Fruit fly (Drosophila melanogaster) whole organism, embryonic: ENCODE results near the gene CG7367.

Experiments used
- Awh ChIP-seq: fragments of 200-800 bp; sonication (Bioruptor generic); IDR thresholded peaks from 2 replicates; pipeline ENCODE4, ENCODE4 v1.3.6; 2022; ENCODE audit warnings: missing biosample characterization, missing genetic modification characterization
- BEAF-32 ChIP-seq: fragments of 200-800 bp; sonication (Bioruptor generic); optimal IDR thresholded peaks from 3 replicates; lab custom pipeline; 2017; ENCODE audit warnings: missing biosample characterization, missing genetic modification characterization, mild to moderate bottlenecking, moderate library complexity, missing genetic modification reagents
- CG11695 ChIP-seq: fragments of 200-800 bp; sonication (Bioruptor generic); IDR thresholded peaks from 3 replicates; pipeline ENCODE4 v1.3.6; 2022; ENCODE audit warnings: missing biosample characterization, missing genetic modification characterization
- CG12071 ChIP-seq: fragments of 200-800 bp; sonication (Bioruptor generic); optimal IDR thresholded peaks from 3 replicates; lab custom pipeline; 2018; ENCODE audit warnings: missing biosample characterization, mild to moderate bottlenecking, missing genetic modification characterization
- CG12104 ChIP-seq: fragments of 200-800 bp; sonication (Bioruptor generic); optimal IDR thresholded peaks from 3 replicates; lab custom pipeline; 2016; ENCODE audit warnings: missing biosample characterization, missing genetic modification characterization
- CG13624 ChIP-seq: fragments of 200-800 bp; sonication (Bioruptor generic); optimal IDR thresholded peaks from 2 replicates; lab custom pipeline; 2016; ENCODE audit warnings: missing biosample characterization, missing genetic modification characterization
- CG14441 ChIP-seq: fragments of 200-800 bp; sonication (Bioruptor generic); IDR thresholded peaks from 2 replicates; pipeline ENCODE4 v1.3.6; 2022; ENCODE audit warnings: missing biosample characterization, missing genetic modification characterization
- CG14667 ChIP-seq: fragments of 200-800 bp; sonication (Bioruptor generic); IDR thresholded peaks from 2 replicates; pipeline ENCODE4 v1.3.6; 2022; ENCODE audit warnings: missing biosample characterization, missing genetic modification characterization
- CG15269 ChIP-seq: fragments of 200-800 bp; sonication (Bioruptor generic); optimal IDR thresholded peaks from 2 replicates; lab custom pipeline; 2018; ENCODE audit warnings: missing biosample characterization, mild to moderate bottlenecking, missing genetic modification characterization, moderate library complexity
- CG1529 ChIP-seq: fragments of 200-800 bp; sonication (Bioruptor generic); optimal IDR thresholded peaks from 3 replicates; lab custom pipeline; 2018; ENCODE audit warnings: missing biosample characterization, missing genetic modification characterization
- CG15696 ChIP-seq: fragments of 200-800 bp; sonication (Bioruptor generic); optimal IDR thresholded peaks from 2 replicates; lab custom pipeline; 2019; ENCODE audit warnings: missing biosample characterization, mild to moderate bottlenecking, missing genetic modification characterization, moderate library complexity
- CG1603 ChIP-seq: fragments of 200-800 bp; sonication (Bioruptor generic); optimal IDR thresholded peaks from 2 replicates; lab custom pipeline; 2019; ENCODE audit warnings: missing biosample characterization, mild to moderate bottlenecking, missing genetic modification characterization, moderate library complexity
- CG16779 ChIP-seq: fragments of 200-800 bp; sonication (Bioruptor generic); IDR thresholded peaks from 2 replicates; pipeline ENCODE4 v1.3.6; 2022; ENCODE audit warnings: missing biosample characterization, missing genetic modification characterization
- CG16813 ChIP-seq: fragments of 200-800 bp; sonication (Bioruptor generic); IDR thresholded peaks from 3 replicates; pipeline ENCODE4 v1.3.6; 2022; ENCODE audit warnings: missing biosample characterization, missing genetic modification characterization; ENCODE audit not compliant: partially characterized antibody
- CG34224 ChIP-seq: fragments of 200-800 bp; sonication (Bioruptor generic); IDR thresholded peaks from 3 replicates; pipeline ENCODE4 v1.3.6; 2022; ENCODE audit warnings: missing biosample characterization, missing genetic modification characterization; ENCODE audit not compliant: partially characterized antibody
- CG6254 ChIP-seq: fragments of 200-800 bp; sonication (Bioruptor generic); optimal IDR thresholded peaks from 3 replicates; lab custom pipeline; 2017; ENCODE audit warnings: mild to moderate bottlenecking, missing biosample characterization, missing genetic modification reagents, missing genetic modification characterization
- CG6272 ChIP-seq: fragments of 200-800 bp; sonication (Bioruptor generic); IDR thresholded peaks from 2 replicates; pipeline ENCODE4 v1.3.6; 2022; ENCODE audit warnings: missing biosample characterization, missing genetic modification characterization
- CG7271 ChIP-seq: fragments of 200-800 bp; sonication (Bioruptor generic); optimal IDR thresholded peaks from 2 replicates; lab custom pipeline; 2018; ENCODE audit warnings: missing biosample characterization, mild to moderate bottlenecking, missing genetic modification characterization, moderate library complexity
- CG7786 ChIP-seq: fragments of 200-800 bp; sonication (Bioruptor generic); optimal IDR thresholded peaks from 2 replicates; lab custom pipeline; 2016; ENCODE audit warnings: missing biosample characterization, missing genetic modification characterization
- CG8388 ChIP-seq: fragments of 200-800 bp; sonication (Bioruptor generic); optimal IDR thresholded peaks from 2 replicates; lab custom pipeline; 2019; ENCODE audit warnings: missing biosample characterization, mild to moderate bottlenecking, missing genetic modification characterization, moderate library complexity
- CG8924 ChIP-seq: fragments of 200-800 bp; optimal IDR thresholded peaks from 3 replicates; lab custom pipeline; 2019; ENCODE audit warnings: missing biosample characterization, mild to moderate bottlenecking, missing genetic modification characterization, moderate library complexity
- CG9609 ChIP-seq: fragments of 200-800 bp; sonication (Bioruptor generic); optimal IDR thresholded peaks from 3 replicates; lab custom pipeline; 2016; ENCODE audit warnings: missing biosample characterization, missing genetic modification characterization
- CG9727 ChIP-seq: fragments of 200-800 bp; sonication (Bioruptor generic); optimal IDR thresholded peaks from 3 replicates; lab custom pipeline; 2017; ENCODE audit warnings: missing biosample characterization, mild to moderate bottlenecking, missing genetic modification characterization
- Gsc ChIP-seq: fragments of 200-800 bp; sonication (Bioruptor generic); IDR thresholded peaks from 2 replicates; pipeline ENCODE4 v1.3.6; 2022; ENCODE audit warnings: missing biosample characterization, missing genetic modification characterization
- Gug ChIP-seq: fragments of 200-800 bp; sonication (Bioruptor generic); IDR thresholded peaks from 4 replicates; pipeline ENCODE4 v1.3.6; 2022; ENCODE audit warnings: missing biosample characterization, missing genetic modification characterization
- HLH4C ChIP-seq: fragments of 200-800 bp; sonication (Bioruptor generic); IDR thresholded peaks from 3 replicates; pipeline ENCODE4 v1.3.6; 2022; ENCODE audit warnings: missing biosample characterization, missing genetic modification characterization; ENCODE audit not compliant: partially characterized antibody
- Hey ChIP-seq: fragments of 200-800 bp; sonication (Bioruptor generic); optimal IDR thresholded peaks from 3 replicates; lab custom pipeline; 2018; ENCODE audit warnings: missing biosample characterization, mild to moderate bottlenecking, missing genetic modification characterization
- Hmr ChIP-seq: fragments of 200-800 bp; sonication (Bioruptor generic); optimal IDR thresholded peaks from 3 replicates; lab custom pipeline; 2017; ENCODE audit warnings: mild to moderate bottlenecking, missing biosample characterization, missing genetic modification reagents, missing genetic modification characterization
- Hr51 ChIP-seq, 2 experiments: fragments of 200-800 bp; sonication (Bioruptor generic); optimal IDR thresholded peaks; 2 replicates in 1 of 2; 3 replicates in 1 of 2; lab custom pipeline; 2016 to 2018; ENCODE audit warnings: missing biosample characterization in 2 of 2, missing genetic modification characterization in 2 of 2, mild to moderate bottlenecking in 1 of 2, moderate library complexity in 1 of 2
- Hr78 ChIP-seq, 2 experiments: fragments of 200-800 bp in 1 of 2; fragments of >200 bp in 1 of 2; sonication (Bioruptor generic) in 1 of 2; optimal IDR thresholded peaks; 2 replicates each; lab custom pipeline; 2017 to 2019; ENCODE audit warnings: missing biosample characterization in 2 of 2, missing genetic modification characterization in 2 of 2, mild to moderate bottlenecking in 1 of 2, moderate library complexity in 1 of 2
- NK7.1 ChIP-seq: fragments of 200-800 bp; sonication (Bioruptor generic); optimal IDR thresholded peaks from 3 replicates; lab custom pipeline; 2016; ENCODE audit warnings: missing biosample characterization, missing genetic modification characterization
- PHDP ChIP-seq: fragments of 200-800 bp; sonication (Bioruptor generic); optimal IDR thresholded peaks from 3 replicates; lab custom pipeline; 2018; ENCODE audit warnings: missing biosample characterization, mild to moderate bottlenecking, missing genetic modification characterization, moderate library complexity
- Poxn ChIP-seq: fragments of 200-800 bp; sonication (Bioruptor generic); IDR thresholded peaks from 2 replicates; pipeline ENCODE4 v1.3.6; 2022; ENCODE audit warnings: missing biosample characterization, missing genetic modification characterization
- bigmax ChIP-seq: fragments of 200-800 bp; sonication (Bioruptor generic); optimal IDR thresholded peaks from 2 replicates; lab custom pipeline; 2018; ENCODE audit warnings: missing biosample characterization, mild to moderate bottlenecking, missing genetic modification characterization
- br ChIP-seq: fragments of >200 bp; optimal IDR thresholded peaks from 2 replicates; lab custom pipeline; 2017
- cad ChIP-seq: fragments of >200 bp; optimal IDR thresholded peaks from 2 replicates; lab custom pipeline; 2017; ENCODE audit warnings: missing biosample characterization, missing genetic modification characterization
- croc ChIP-seq: fragments of 200-800 bp; sonication (Bioruptor generic); conservative IDR thresholded peaks from 3 replicates; pipeline ENCODE4 v1.3.6; 2022; ENCODE audit warnings: missing biosample characterization, missing genetic modification characterization
- disco-r ChIP-seq: fragments of 200-800 bp; sonication (Bioruptor generic); optimal IDR thresholded peaks from 2 replicates; lab custom pipeline; 2016; ENCODE audit warnings: missing biosample characterization, missing genetic modification characterization
- dm ChIP-seq: fragments of 200-800 bp; sonication (Bioruptor generic); optimal IDR thresholded peaks from 3 replicates; lab custom pipeline; 2016; ENCODE audit warnings: missing biosample characterization, missing genetic modification characterization
- gce ChIP-seq: fragments of 200-800 bp; sonication (Bioruptor generic); IDR thresholded peaks from 3 replicates; pipeline ENCODE4 v1.3.6; 2022; ENCODE audit warnings: missing biosample characterization, missing genetic modification characterization
- gem ChIP-seq: fragments of 200-800 bp; sonication (Bioruptor generic); optimal IDR thresholded peaks from 2 replicates; lab custom pipeline; 2019; ENCODE audit warnings: missing biosample characterization, mild to moderate bottlenecking, missing genetic modification characterization, moderate library complexity
- jigr1 ChIP-seq: fragments of 200-800 bp; sonication (Bioruptor generic); IDR thresholded peaks from 3 replicates; pipeline ENCODE4 v1.3.6; 2022; ENCODE audit warnings: missing biosample characterization, missing genetic modification characterization
- klu ChIP-seq: fragments of 200-800 bp; sonication (Bioruptor generic); IDR thresholded peaks from 2 replicates; pipeline ENCODE4 v1.3.6; 2022; ENCODE audit warnings: missing biosample characterization, missing genetic modification characterization
- mam ChIP-seq: fragments of 200-800 bp; sonication (Bioruptor generic); optimal IDR thresholded peaks from 3 replicates; lab custom pipeline; 2016; ENCODE audit warnings: missing biosample characterization, missing genetic modification characterization
- p53 ChIP-seq: fragments of 200-800 bp; sonication (Bioruptor generic); optimal IDR thresholded peaks from 2 replicates; lab custom pipeline; 2016; ENCODE audit warnings: missing biosample characterization, missing genetic modification characterization
- ranshi ChIP-seq: fragments of 200-800 bp; sonication (Bioruptor generic); IDR thresholded peaks from 2 replicates; pipeline ENCODE4 v1.3.6; 2022; ENCODE audit warnings: missing biosample characterization, missing genetic modification characterization
- sima ChIP-seq: fragments of 200-800 bp; sonication (Bioruptor generic); optimal IDR thresholded peaks from 2 replicates; lab custom pipeline; 2016; ENCODE audit warnings: missing biosample characterization, missing genetic modification characterization
- slou ChIP-seq: fragments of 200-800 bp; sonication (Bioruptor generic); optimal IDR thresholded peaks from 3 replicates; lab custom pipeline; 2016; ENCODE audit warnings: missing biosample characterization, missing genetic modification characterization
- sob ChIP-seq: fragments of 200-800 bp; sonication (Bioruptor generic); IDR thresholded peaks from 2 replicates; pipeline ENCODE4 v1.3.6; 2022; ENCODE audit warnings: missing biosample characterization, missing genetic modification characterization
- yki ChIP-seq: fragments of >200 bp; optimal IDR thresholded peaks from 3 replicates; lab custom pipeline; 2018
- zen ChIP-seq: fragments of 200-800 bp; sonication (Bioruptor generic); optimal IDR thresholded peaks from 3 replicates; lab custom pipeline; 2018; ENCODE audit warnings: missing biosample characterization, mild to moderate bottlenecking, missing genetic modification characterization, moderate library complexity

CG7367 gene

DNA sequence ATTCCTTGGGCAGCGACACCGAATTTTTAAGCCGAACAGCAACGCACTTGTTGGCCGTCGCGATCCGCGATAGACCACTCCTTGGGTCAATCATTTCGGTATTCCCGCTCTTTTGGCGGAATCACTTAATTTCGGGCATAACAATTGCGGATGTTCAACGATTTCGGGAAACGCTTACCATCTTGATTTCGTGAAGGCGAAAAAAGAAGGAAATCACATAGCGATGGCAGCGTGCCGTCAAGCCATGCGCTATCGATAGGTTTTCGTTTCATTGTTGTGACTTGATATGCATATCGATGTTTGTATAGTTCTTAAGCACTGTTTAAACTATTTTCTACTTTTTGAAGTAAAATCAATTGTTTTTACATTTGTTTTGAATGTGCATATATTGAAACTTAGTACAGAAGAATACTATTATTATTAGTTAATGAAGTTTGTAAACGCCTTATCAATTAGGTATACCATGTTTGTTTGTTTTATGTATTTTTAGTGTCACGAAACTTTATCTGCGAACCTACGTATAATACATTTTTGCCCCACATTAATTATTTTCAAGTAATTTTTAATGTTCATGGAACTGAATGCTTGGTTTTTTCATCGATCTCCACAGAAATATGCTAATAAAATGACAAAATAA is 3.2 kb upstream of the CG7367 start, which contains the start of gene RpL36A (continued):
- TF ChIP-seq Hr51 (GFP tag; optimal IDR thresholded peaks at IDR 0.05; lab: Kevin White, UChicago) (peak; percentile 29 to 47), CG34224 (GFP tag; lab: Robert Waterston, UW) (peak; percentile 31), cad (GFP tag; lab: Kevin White, UChicago) (no peak), mam (GFP tag; lab: Kevin White, UChicago) (peak; percentile 66), CG14667 (GFP tag; lab: Robert Waterston, UW) (no peak), Gug (GFP tag; lab: Robert Waterston, UW) (no peak), CG12104 (GFP tag; lab: Kevin White, UChicago) (peak; percentile 57), Gsc (GFP tag; lab: Robert Waterston, UW) (no peak), Hey (tag; lab: Kevin White, UChicago) (no peak), CG13624 (GFP tag; lab: Kevin White, UChicago) (peak; percentile 60), BEAF-32 (GFP tag; lab: Kevin White, UChicago) (peak; percentile 92), CG12071 (peak; percentile 75), CG14441 (GFP tag; lab: Robert Waterston, UW) (peak; percentile 51), slou (GFP tag; lab: Kevin White, UChicago) (peak; percentile 43), CG11695 (GFP tag; lab: Robert Waterston, UW) (no peak; the same call in 2 of the 3 replicates), HLH4C (peak; percentile 54), gce (no peak), sob (peak; percentile 84), CG9609 (GFP tag; lab: Kevin White, UChicago) (peak; percentile 44), Poxn (no peak), PHDP (peak; percentile 72), CG1529 (GFP tag; lab: Kevin White, UChicago) (peak; percentile 29), CG16779 (no peak), br (lab: Kevin White, UChicago) (no peak), CG9727 (GFP tag; lab: Kevin White, UChicago) (peak; percentile 70), jigr1 (GFP tag; lab: Robert Waterston, UW) (no peak), CG16813 (peak; percentile 93), Hmr (GFP tag; lab: Kevin White, UChicago) (peak; percentile 78), klu (GFP tag; lab: Robert Waterston, UW) (no peak), yki (no peak), ranshi (GFP tag; lab: Robert Waterston, UW) (peak; percentile 52; the same call in 1 of the 2 replicates), disco-r (GFP tag; lab: Kevin White, UChicago) (peak; percentile 53), CG8924 (peak; percentile 52), CG8388 (GFP tag; lab: Kevin White, UChicago) (peak; percentile 30), gem (tag; lab: Kevin White, UChicago) (no peak), CG15269 (no peak), dm (GFP tag; lab: Kevin White, UChicago) (peak; percentile 89), NK7.1 (GFP tag; lab: Kevin White, UChicago) (peak; percentile 42), bigmax (GFP tag; lab: Kevin White, UChicago) (peak; percentile 4), CG1603 (tag; lab: Kevin White, UChicago) (peak; percentile 82), CG7786 (peak; percentile 35), croc (GFP tag; lab: Robert Waterston, UW) (no peak), CG6254 (GFP tag; lab: Kevin White, UChicago) (no peak), p53 (peak; percentile 46), zen (tag; lab: Kevin White, UChicago) (peak; percentile 8), Awh (GFP tag; lab: Robert Waterston, UW) (peak; percentile 53; the same call in 1 of the 2 replicates), sima (GFP tag; lab: Kevin White, UChicago) (no peak), CG15696 (tag; lab: Kevin White, UChicago) (no peak), CG7271 (tag; lab: Kevin White, UChicago) (no peak), Hr78 (GFP tag; optimal IDR thresholded peaks at IDR 0.05; lab: Kevin White, UChicago) (no peak), CG6272 (peak; percentile 15; the same call in 1 of the 2 replicates)
